Fruit fly (Drosophila melanogaster) whole organism, embryonic: ENCODE data around the gene CG13376.

ENCODE experiments used
- Antp ChIP-seq: fragments of 200-800 bp; sonication (Bioruptor generic); optimal IDR thresholded peaks from 3 replicates; lab custom pipeline; 2016; ENCODE audit warnings: missing biosample characterization, missing genetic modification characterization
- Asciz ChIP-seq: fragments of 200-800 bp; sonication (Bioruptor generic); optimal IDR thresholded peaks from 2 replicates; lab custom pipeline; 2017; ENCODE audit warnings: missing biosample characterization, mild to moderate bottlenecking, missing genetic modification characterization, missing genetic modification reagents
- Atf-2 ChIP-seq: fragments of 200-800 bp; sonication (Bioruptor generic); optimal IDR thresholded peaks from 2 replicates; lab custom pipeline; 2016; ENCODE audit warnings: missing biosample characterization, missing genetic modification characterization
- Awh ChIP-seq: fragments of 200-800 bp; sonication (Bioruptor generic); IDR thresholded peaks from 2 replicates; pipeline ENCODE4, ENCODE4 v1.3.6; 2022; ENCODE audit warnings: missing biosample characterization, missing genetic modification characterization
- BEAF-32 ChIP-seq: fragments of 200-800 bp; sonication (Bioruptor generic); optimal IDR thresholded peaks from 3 replicates; lab custom pipeline; 2017; ENCODE audit warnings: missing biosample characterization, missing genetic modification characterization, mild to moderate bottlenecking, moderate library complexity, missing genetic modification reagents
- Bgb ChIP-seq: fragments of 200-800 bp; sonication (Bioruptor generic); IDR thresholded peaks from 2 replicates; pipeline ENCODE4 v1.3.6; 2022; ENCODE audit warnings: missing biosample characterization, missing genetic modification characterization; ENCODE audit not compliant: partially characterized antibody
- Bteb2 ChIP-seq: fragments of 200-800 bp; sonication (Bioruptor generic); optimal IDR thresholded peaks from 2 replicates; lab custom pipeline; 2016; ENCODE audit warnings: missing biosample characterization, missing genetic modification characterization
- CG1233 ChIP-seq: fragments of 200-800 bp; sonication (Bioruptor generic); optimal IDR thresholded peaks from 4 replicates; lab custom pipeline; 2018; ENCODE audit warnings: missing biosample characterization, mild to moderate bottlenecking, missing genetic modification characterization
- CG12659 ChIP-seq: fragments of 200-800 bp; sonication (Bioruptor generic); optimal IDR thresholded peaks from 3 replicates; lab custom pipeline; 2017; ENCODE audit warnings: mild to moderate bottlenecking, missing biosample characterization, missing genetic modification reagents, missing genetic modification characterization
- CG13287 ChIP-seq: fragments of 200-800 bp; sonication (Bioruptor generic); IDR thresholded peaks from 2 replicates; pipeline ENCODE4 v1.3.6; 2022; ENCODE audit warnings: missing biosample characterization, missing genetic modification characterization; ENCODE audit not compliant: partially characterized antibody
- CG15514 ChIP-seq: fragments of 200-800 bp; sonication (Bioruptor generic); optimal IDR thresholded peaks from 3 replicates; lab custom pipeline; 2017; ENCODE audit warnings: missing biosample characterization, missing genetic modification characterization, mild to moderate bottlenecking, moderate library complexity, missing genetic modification reagents
- CG16813 ChIP-seq: fragments of 200-800 bp; sonication (Bioruptor generic); IDR thresholded peaks from 3 replicates; pipeline ENCODE4 v1.3.6; 2022; ENCODE audit warnings: missing biosample characterization, missing genetic modification characterization; ENCODE audit not compliant: partially characterized antibody
- CG17829 ChIP-seq: fragments of 200-800 bp; optimal IDR thresholded peaks from 2 replicates; lab custom pipeline; 2019; ENCODE audit warnings: missing biosample characterization, mild to moderate bottlenecking, missing genetic modification characterization, moderate library complexity
- CG2120 ChIP-seq: fragments of 200-800 bp; sonication (Bioruptor generic); optimal IDR thresholded peaks from 3 replicates; lab custom pipeline; 2016; ENCODE audit warnings: missing biosample characterization, missing genetic modification characterization
- CG2129 ChIP-seq: fragments of 200-800 bp; sonication (Bioruptor generic); IDR thresholded peaks from 2 replicates; pipeline ENCODE4 v1.3.6; 2022; ENCODE audit warnings: missing biosample characterization, missing genetic modification characterization; ENCODE audit not compliant: partially characterized antibody
- CG3163 ChIP-seq: fragments of 200-800 bp; sonication (Bioruptor generic); optimal IDR thresholded peaks from 3 replicates; lab custom pipeline; 2016; ENCODE audit warnings: missing biosample characterization, missing genetic modification characterization
- CG33213 ChIP-seq: fragments of 200-800 bp; sonication (Bioruptor generic); optimal IDR thresholded peaks from 3 replicates; lab custom pipeline; 2016; ENCODE audit warnings: missing biosample characterization, missing genetic modification characterization
- CG3995 ChIP-seq: fragments of 200-800 bp; sonication (Bioruptor generic); optimal IDR thresholded peaks from 3 replicates; lab custom pipeline; 2016; ENCODE audit warnings: missing biosample characterization, missing genetic modification characterization
- CG42726 ChIP-seq: fragments of 200-800 bp; sonication (Bioruptor generic); IDR thresholded peaks from 2 replicates; pipeline ENCODE4 v1.3.6; 2022; ENCODE audit warnings: missing biosample characterization, missing genetic modification characterization; ENCODE audit not compliant: partially characterized antibody
- CTCF ChIP-seq: fragments of 200-800 bp; sonication (Bioruptor generic); optimal IDR thresholded peaks from 2 replicates; lab custom pipeline; 2017; ENCODE audit warnings: missing biosample characterization, mild to moderate bottlenecking, missing genetic modification characterization, moderate library complexity
- Dll ChIP-seq: fragments of 200-800 bp; sonication (Bioruptor generic); IDR thresholded peaks from 4 replicates; pipeline ENCODE4 v1.3.6; 2022; ENCODE audit warnings: missing biosample characterization, missing genetic modification characterization; ENCODE audit not compliant: partially characterized antibody
- Drgx ChIP-seq: fragments of 200-800 bp; sonication (Bioruptor generic); IDR thresholded peaks from 2 replicates; pipeline ENCODE4 v1.3.6; 2022; ENCODE audit warnings: missing biosample characterization, missing genetic modification characterization
- E2f2 ChIP-seq: fragments of 200-800 bp; sonication (Bioruptor generic); IDR thresholded peaks from 2 replicates; pipeline ENCODE4 v1.3.6; 2022; ENCODE audit warnings: missing biosample characterization, missing genetic modification characterization
- Ets65A ChIP-seq: fragments of 200-800 bp; sonication (Bioruptor generic); peaks from one replicate; lab custom pipeline; 2016; ENCODE audit warnings: missing biosample characterization, missing genetic modification characterization
- Fer3 ChIP-seq: fragments of 200-800 bp; sonication (Bioruptor generic); optimal IDR thresholded peaks from 2 replicates; lab custom pipeline; 2018; ENCODE audit warnings: missing biosample characterization, mild to moderate bottlenecking, missing genetic modification characterization, moderate library complexity
- Hmr ChIP-seq: fragments of 200-800 bp; sonication (Bioruptor generic); optimal IDR thresholded peaks from 3 replicates; lab custom pipeline; 2017; ENCODE audit warnings: mild to moderate bottlenecking, missing biosample characterization, missing genetic modification reagents, missing genetic modification characterization
- Hr78 ChIP-seq, 2 experiments: fragments of 200-800 bp in 1 of 2; fragments of >200 bp in 1 of 2; sonication (Bioruptor generic) in 1 of 2; optimal IDR thresholded peaks; 2 replicates each; lab custom pipeline; 2017 to 2019; ENCODE audit warnings: missing biosample characterization in 2 of 2, missing genetic modification characterization in 2 of 2, mild to moderate bottlenecking in 1 of 2, moderate library complexity in 1 of 2
- Lhr ChIP-seq: fragments of 200-800 bp; sonication (Bioruptor generic); optimal IDR thresholded peaks from 3 replicates; lab custom pipeline; 2017; ENCODE audit warnings: mild to moderate bottlenecking, missing biosample characterization, missing genetic modification reagents, missing genetic modification characterization
- Lpt ChIP-seq: fragments of >200 bp; optimal IDR thresholded peaks from 2 replicates; lab custom pipeline; 2018; ENCODE audit warnings: missing biosample characterization, missing genetic modification characterization
- MBD-R2 ChIP-seq: fragments of 200-800 bp; sonication (Bioruptor generic); IDR thresholded peaks from 2 replicates; pipeline ENCODE4 v1.3.6; 2022; ENCODE audit warnings: missing biosample characterization, missing genetic modification characterization
- Med ChIP-seq: fragments of 200-800 bp; sonication (Bioruptor generic); peaks from one replicate; lab custom pipeline; 2016; ENCODE audit warnings: missing biosample characterization, missing genetic modification characterization, mild to moderate bottlenecking, inconsistent platforms, moderate library complexity
- NfI ChIP-seq: fragments of 200-800 bp; sonication (Bioruptor generic); optimal IDR thresholded peaks from 3 replicates; lab custom pipeline; 2018; ENCODE audit warnings: missing biosample characterization, mild to moderate bottlenecking, missing genetic modification characterization, moderate library complexity
- amos ChIP-seq: fragments of 200-800 bp; sonication (Bioruptor generic); IDR thresholded peaks from 2 replicates; pipeline ENCODE4 v1.3.6; 2022; ENCODE audit warnings: missing biosample characterization, missing genetic modification characterization; ENCODE audit not compliant: partially characterized antibody
- croc ChIP-seq: fragments of 200-800 bp; sonication (Bioruptor generic); conservative IDR thresholded peaks from 3 replicates; pipeline ENCODE4 v1.3.6; 2022; ENCODE audit warnings: missing biosample characterization, missing genetic modification characterization
- dpn ChIP-seq, 2 experiments: fragments of 200-800 bp; sonication (Bioruptor generic); optimal IDR thresholded peaks; 3 replicates each; lab custom pipeline; 2016; ENCODE audit warnings: missing biosample characterization in 2 of 2, missing genetic modification characterization in 2 of 2
- ems ChIP-seq: fragments of 200-800 bp; sonication (Bioruptor generic); optimal IDR thresholded peaks from 3 replicates; lab custom pipeline; 2016; ENCODE audit warnings: missing biosample characterization, missing genetic modification characterization
- ftz-f1 ChIP-seq: fragments of 200-800 bp; sonication (Bioruptor generic); optimal IDR thresholded peaks from 2 replicates; lab custom pipeline; 2016; ENCODE audit warnings: missing biosample characterization, missing genetic modification characterization
- her ChIP-seq: fragments of 200-800 bp; sonication (Bioruptor generic); optimal IDR thresholded peaks from 2 replicates; lab custom pipeline; 2016; ENCODE audit warnings: missing biosample characterization, missing genetic modification characterization
- klu ChIP-seq: fragments of 200-800 bp; sonication (Bioruptor generic); IDR thresholded peaks from 2 replicates; pipeline ENCODE4 v1.3.6; 2022; ENCODE audit warnings: missing biosample characterization, missing genetic modification characterization
- mld ChIP-seq: fragments of 200-800 bp; sonication (Bioruptor generic); IDR thresholded peaks from 3 replicates; pipeline ENCODE4 v1.3.6; 2022; ENCODE audit warnings: missing biosample characterization, missing genetic modification characterization; ENCODE audit not compliant: partially characterized antibody
- nom ChIP-seq: fragments of 200-800 bp; sonication (Bioruptor generic); optimal IDR thresholded peaks from 2 replicates; lab custom pipeline; 2017; ENCODE audit warnings: missing biosample characterization, missing genetic modification characterization, mild to moderate bottlenecking, moderate library complexity, missing genetic modification reagents
- sens ChIP-seq: fragments of 200-800 bp; sonication (Bioruptor generic); peaks from one replicate; lab custom pipeline; 2016; ENCODE audit warnings: missing biosample characterization, missing genetic modification characterization
- sna ChIP-seq: fragments of 200-800 bp; sonication (Bioruptor generic); IDR thresholded peaks from 2 replicates; pipeline ENCODE4 v1.3.6; 2022; ENCODE audit warnings: missing biosample characterization, missing genetic modification characterization; ENCODE audit not compliant: partially characterized antibody
- sr ChIP-seq: fragments of 200-800 bp; sonication (Bioruptor generic); IDR thresholded peaks from 3 replicates; pipeline ENCODE4 v1.3.6; 2022; ENCODE audit warnings: missing biosample characterization, missing genetic modification characterization
- stwl ChIP-seq: fragments of 200-800 bp; sonication (Bioruptor generic); optimal IDR thresholded peaks from 3 replicates; lab custom pipeline; 2018; ENCODE audit warnings: missing biosample characterization, mild to moderate bottlenecking, missing genetic modification characterization, moderate library complexity
- tin ChIP-seq: fragments of 200-800 bp; sonication (Bioruptor generic); optimal IDR thresholded peaks from 3 replicates; lab custom pipeline; 2016; ENCODE audit warnings: missing biosample characterization, missing genetic modification characterization
- tll ChIP-seq, 2 experiments: fragments of 200-800 bp in 1 of 2; fragments of >200 bp in 1 of 2; sonication (Bioruptor generic) in 1 of 2; optimal IDR thresholded peaks; 2 replicates each; lab custom pipeline; 2017 to 2019; ENCODE audit warnings: missing biosample characterization in 2 of 2, missing genetic modification characterization in 2 of 2, mild to moderate bottlenecking in 1 of 2, moderate library complexity in 1 of 2
- zen ChIP-seq: fragments of 200-800 bp; sonication (Bioruptor generic); optimal IDR thresholded peaks from 3 replicates; lab custom pipeline; 2018; ENCODE audit warnings: missing biosample characterization, mild to moderate bottlenecking, missing genetic modification characterization, moderate library complexity
- zfh2 ChIP-seq: fragments of 200-800 bp; sonication (Bioruptor generic); optimal IDR thresholded peaks from 2 replicates; lab custom pipeline; 2016; ENCODE audit warnings: missing biosample characterization, missing genetic modification characterization

Gene CG13376

dm6 chrX:279097-279727, 12.4 kb upstream of the CG13376 start, which contains the start of the genes CG3777 and ewg (continued):
- TF ChIP-seq Fer3 (tag; lab: Kevin White, UChicago): no peak
- TF ChIP-seq Lpt (GFP tag; lab: Kevin White, UChicago): no peak
- peak; percentile 32; the same call in 1 of the 2 replicates for TF ChIP-seq MBD-R2 (GFP tag; lab: Robert Waterston, UW)
- no peak for TF ChIP-seq ftz-f1 (GFP tag; lab: Kevin White, UChicago)
- peak; percentile 35 for TF ChIP-seq Hmr (GFP tag; lab: Kevin White, UChicago)
- TF ChIP-seq CTCF (GFP tag; lab: Kevin White, UChicago): peak; percentile 70
- no peak for TF ChIP-seq Awh (GFP tag; lab: Robert Waterston, UW)
- TF ChIP-seq CG15514: peak; percentile 58
- TF ChIP-seq sens (GFP tag; lab: Kevin White, UChicago): peak; percentile 86
- TF ChIP-seq CG2120 (GFP tag; lab: Kevin White, UChicago): peak; percentile 28
- peak; percentile 7 for TF ChIP-seq zfh2
- peak; percentile 4 to 8 for TF ChIP-seq dpn (GFP tag; optimal IDR thresholded peaks at IDR 0.05; lab: Kevin White, UChicago)
- no peak for TF ChIP-seq croc (GFP tag; lab: Robert Waterston, UW)
- TF ChIP-seq ems (GFP tag; lab: Kevin White, UChicago): no peak
- TF ChIP-seq mld (GFP tag; lab: Robert Waterston, UW): peak; percentile 98
- no peak for TF ChIP-seq tin (GFP tag; lab: Kevin White, UChicago)
- no peak for TF ChIP-seq Atf-2
- peak; percentile 97 for TF ChIP-seq CG16813 (GFP tag; lab: Robert Waterston, UW)
- TF ChIP-seq Asciz (GFP tag; lab: Kevin White, UChicago): no peak
- no peak for TF ChIP-seq Drgx (GFP tag; lab: Robert Waterston, UW)
- peak; percentile 16 for TF ChIP-seq CG3163 (GFP tag; lab: Kevin White, UChicago)
- peak; percentile 70 for TF ChIP-seq CG12659 (GFP tag; lab: Kevin White, UChicago)
- peak; percentile 74 for TF ChIP-seq Ets65A (GFP tag; lab: Kevin White, UChicago)
- TF ChIP-seq CG17829 (tag; lab: Kevin White, UChicago): peak; percentile 28
- peak; percentile 85 for TF ChIP-seq CG2129 (GFP tag; lab: Robert Waterston, UW)
- TF ChIP-seq Bteb2: no peak
- no peak for TF ChIP-seq sr (GFP tag; lab: Robert Waterston, UW)
- no peak for TF ChIP-seq CG1233 (GFP tag; lab: Kevin White, UChicago)
- TF ChIP-seq klu: no peak
- no peak for TF ChIP-seq Antp (GFP tag; lab: Kevin White, UChicago)
- peak; percentile 78 for TF ChIP-seq E2f2 (GFP tag; lab: Robert Waterston, UW)
- peak; percentile 98; the same call in 1 of the 2 replicates for TF ChIP-seq CG42726 (GFP tag; lab: Robert Waterston, UW)
- peak; percentile 99 for TF ChIP-seq amos (GFP tag; lab: Robert Waterston, UW)
- TF ChIP-seq nom (GFP tag; lab: Kevin White, UChicago): peak; percentile 24
- TF ChIP-seq sna (GFP tag; lab: Robert Waterston, UW): peak; percentile 96
- no peak for TF ChIP-seq NfI (GFP tag; lab: Kevin White, UChicago)
- TF ChIP-seq Dll (GFP tag; lab: Robert Waterston, UW): peak; percentile 94
- TF ChIP-seq CG3995: peak; percentile 54
- peak; percentile 68 for TF ChIP-seq CG33213 (GFP tag; lab: Kevin White, UChicago)
- TF ChIP-seq CG13287 (GFP tag; lab: Robert Waterston, UW): peak; percentile 97
- TF ChIP-seq Hr78 (GFP tag; optimal IDR thresholded peaks at IDR 0.05; lab: Kevin White, UChicago): no peak
- peak; percentile 96 for TF ChIP-seq BEAF-32 (GFP tag; lab: Kevin White, UChicago)
- peak; percentile 3 for TF ChIP-seq zen (tag; lab: Kevin White, UChicago)
- peak; percentile 33 for TF ChIP-seq her (GFP tag; lab: Kevin White, UChicago)
- TF ChIP-seq stwl (tag; lab: Kevin White, UChicago): peak; percentile 99
- TF ChIP-seq Med (GFP tag; lab: Kevin White, UChicago): peak; percentile 85
- TF ChIP-seq tll (GFP tag; optimal IDR thresholded peaks at IDR 0.05; lab: Kevin White, UChicago): no peak
- TF ChIP-seq Bgb (GFP tag; lab: Robert Waterston, UW): peak; percentile 99
- peak; percentile 46 for TF ChIP-seq Lhr
